Fruit fly (Drosophila melanogaster): Measurements from ENCODE around the gene CG8671.

Gene CG8671

DNA sequence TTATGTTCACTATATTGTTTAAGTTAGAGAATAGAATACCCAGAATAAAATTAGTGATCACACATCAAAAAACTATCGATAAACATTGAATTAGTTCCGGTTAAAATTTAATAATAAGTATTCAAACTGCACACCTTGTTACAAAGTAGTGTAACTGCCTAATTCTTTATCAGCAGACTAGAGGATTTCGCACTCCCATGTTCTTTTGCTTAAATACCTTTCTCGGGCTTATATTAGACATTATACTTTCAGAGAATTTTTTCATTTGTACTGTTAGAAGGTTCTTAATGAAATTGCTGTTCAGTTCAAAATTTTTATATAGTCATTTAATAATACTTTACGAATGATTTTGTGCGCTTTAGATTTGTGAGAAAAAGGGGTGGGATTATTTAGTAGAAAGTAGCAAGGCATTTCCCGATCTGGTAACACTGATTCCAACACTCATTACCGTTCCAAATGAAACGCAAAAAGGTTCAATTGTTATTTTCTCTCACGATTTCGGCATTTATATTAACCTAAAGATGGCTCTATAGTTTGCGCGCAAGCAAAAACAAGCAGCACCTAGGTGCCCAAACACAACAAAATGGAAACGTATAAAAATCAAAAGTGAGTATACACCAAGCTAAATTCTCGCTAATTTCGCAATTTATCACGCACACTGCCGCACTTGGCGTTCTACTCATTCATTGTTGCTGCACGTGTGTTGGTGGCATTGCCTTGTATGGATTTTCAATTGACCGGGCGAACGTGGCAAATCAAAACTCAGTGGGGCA is 47.9 kb downstream of the CG8671 start, which contains the start of gene crc:
Gene crc, plus strand, starts transcription at position 440 of the 773 bp plus-strand sequence.
- TF ChIP-seq Snoo (tag; optimal IDR thresholded peaks at IDR 0.05) (no peak), CG15710 (tag; optimal IDR thresholded peaks at IDR 0.05) (peak; percentile 27), CG13204 (GFP tag; optimal IDR thresholded peaks at IDR 0.05) (no peak), CG10348 (GFP tag; IDR thresholded peaks at IDR 0.05) (no peak), CG34367 (tag; optimal IDR thresholded peaks at IDR 0.05) (no peak), CG32121 (GFP tag; IDR thresholded peaks at IDR 0.05) (peak; percentile 11; the same call in 1 of the 2 replicates), CG17806 (tag; optimal IDR thresholded peaks at IDR 0.05) (no peak), fd96Ca (GFP tag; IDR thresholded peaks at IDR 0.05) (no peak), CG12605 (GFP tag; IDR thresholded peaks at IDR 0.05) (no peak), CG14655 (GFP tag; optimal IDR thresholded peaks at IDR 0.05) (no peak), rn (GFP tag; IDR thresholded peaks at IDR 0.05) (no peak), CG4496 (GFP tag; IDR thresholded peaks at IDR 0.05) (no peak), Pif1B (GFP tag; optimal IDR thresholded peaks at IDR 0.05) (no peak), CG8159 (tag; optimal IDR thresholded peaks at IDR 0.05) (peak; percentile 22), Ets98B (GFP tag; IDR thresholded peaks at IDR 0.05) (no peak; the same call in 1 of the 2 replicates), D1 (tag; optimal IDR thresholded peaks at IDR 0.05) (no peak), CG8301 (tag; optimal IDR thresholded peaks at IDR 0.05) (no peak), gl (tag; optimal IDR thresholded peaks at IDR 0.05) (no peak), Pif1A (GFP tag; optimal IDR thresholded peaks at IDR 0.05) (no peak), EcR (GFP tag; optimal IDR thresholded peaks at IDR 0.05) (peak; percentile 70), CG9948 (tag; optimal IDR thresholded peaks at IDR 0.05) (no peak)

DNA sequence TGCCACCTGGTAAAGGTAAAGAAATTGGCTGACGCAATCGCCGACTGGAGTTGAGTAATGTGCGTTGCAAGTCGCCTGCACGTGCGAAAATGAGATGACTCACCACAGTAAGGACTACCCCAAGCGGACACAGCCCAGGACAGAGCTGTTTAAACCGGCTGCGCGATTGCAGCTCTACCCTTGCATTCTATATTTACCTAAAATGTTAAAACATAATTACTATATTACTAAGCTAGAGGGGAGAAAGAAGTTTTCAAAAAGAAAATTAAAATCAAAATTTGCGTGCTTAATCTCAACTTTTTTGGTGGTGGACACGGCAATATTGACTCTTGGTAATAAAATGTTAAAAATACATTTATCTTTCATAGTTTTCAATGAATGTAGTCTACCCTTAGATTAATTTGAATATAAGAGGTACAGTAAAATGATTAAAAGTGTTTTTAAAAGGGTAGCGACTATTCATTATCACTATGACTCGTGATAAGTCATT is 48.5 kb downstream of the CG8671 start:
- no peak for TF ChIP-seq gl (tag; optimal IDR thresholded peaks at IDR 0.05)
- TF ChIP-seq CG32121 (GFP tag; IDR thresholded peaks at IDR 0.05) = no peak
- TF ChIP-seq CG12605 (GFP tag; IDR thresholded peaks at IDR 0.05) = no peak
- no peak for TF ChIP-seq fd96Ca (GFP tag; IDR thresholded peaks at IDR 0.05)
- TF ChIP-seq CG8301 (tag; optimal IDR thresholded peaks at IDR 0.05) = no peak
- TF ChIP-seq CG10348 (GFP tag; IDR thresholded peaks at IDR 0.05) = no peak
- TF ChIP-seq rn (GFP tag; IDR thresholded peaks at IDR 0.05) = no peak
- no peak for TF ChIP-seq CG9948 (tag; optimal IDR thresholded peaks at IDR 0.05)
- no peak for TF ChIP-seq D1 (tag; optimal IDR thresholded peaks at IDR 0.05)
- TF ChIP-seq Pif1A (GFP tag; optimal IDR thresholded peaks at IDR 0.05) = no peak
- no peak for TF ChIP-seq EcR (GFP tag; optimal IDR thresholded peaks at IDR 0.05)
- no peak for TF ChIP-seq CG14655 (GFP tag; optimal IDR thresholded peaks at IDR 0.05)
- no peak for TF ChIP-seq CG17806 (tag; optimal IDR thresholded peaks at IDR 0.05)
- TF ChIP-seq Snoo (tag; optimal IDR thresholded peaks at IDR 0.05) = no peak
- no peak for TF ChIP-seq CG34367 (tag; optimal IDR thresholded peaks at IDR 0.05)
- TF ChIP-seq CG15710 (tag; optimal IDR thresholded peaks at IDR 0.05) = no peak
- TF ChIP-seq Pif1B (GFP tag; optimal IDR thresholded peaks at IDR 0.05) = no peak
- no peak for TF ChIP-seq CG13204 (GFP tag; optimal IDR thresholded peaks at IDR 0.05)
- no peak for TF ChIP-seq Ets98B (GFP tag; IDR thresholded peaks at IDR 0.05)
- TF ChIP-seq CG4496 (GFP tag; IDR thresholded peaks at IDR 0.05) = no peak

DNA sequence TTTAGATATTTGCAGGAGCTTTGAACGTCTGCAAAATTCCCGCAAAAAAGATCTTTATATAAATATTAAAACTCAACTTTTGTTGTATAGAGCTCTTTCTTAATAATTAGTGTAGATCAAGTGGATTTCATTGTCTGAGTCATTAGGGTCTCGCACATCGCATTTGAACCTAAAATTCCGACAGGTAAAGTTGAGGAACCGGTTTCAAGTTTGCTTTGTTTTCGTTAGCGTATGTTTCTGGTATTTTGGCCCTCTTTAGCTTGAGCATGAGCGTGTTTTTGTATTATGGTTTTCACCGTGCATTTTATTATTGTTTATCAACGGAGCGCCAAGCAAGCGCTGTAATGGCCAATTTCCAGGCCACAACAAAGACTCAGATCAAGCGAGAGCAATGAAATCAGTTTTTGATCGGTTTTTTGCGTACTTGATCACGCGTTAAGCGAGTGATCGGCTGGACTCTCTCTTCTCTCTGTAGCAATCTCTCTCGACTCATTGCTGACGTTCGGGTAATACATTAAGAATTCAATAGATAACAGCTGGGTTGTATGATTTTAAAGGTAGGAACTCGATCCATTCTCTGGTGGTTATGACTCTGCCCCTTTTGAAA is 50.2 kb downstream of the CG8671 start:
- no peak for TF ChIP-seq CG14655 (GFP tag; optimal IDR thresholded peaks at IDR 0.05)
- TF ChIP-seq Pif1B (GFP tag; optimal IDR thresholded peaks at IDR 0.05) = no peak
- no peak for TF ChIP-seq D1 (tag; optimal IDR thresholded peaks at IDR 0.05)
- TF ChIP-seq CG8159 (tag; optimal IDR thresholded peaks at IDR 0.05) = no peak
- no peak for TF ChIP-seq CG9948 (tag; optimal IDR thresholded peaks at IDR 0.05)
- no peak for TF ChIP-seq CG17806 (tag; optimal IDR thresholded peaks at IDR 0.05)
- no peak for TF ChIP-seq fd96Ca (GFP tag; IDR thresholded peaks at IDR 0.05)
- 0 out of 2 replicates have a peak, but pooled peaks have one; percentile 28 for TF ChIP-seq CG12605 (GFP tag; IDR thresholded peaks at IDR 0.05)
- TF ChIP-seq EcR (GFP tag; optimal IDR thresholded peaks at IDR 0.05) = peak; percentile 72
- no peak for TF ChIP-seq CG15710 (tag; optimal IDR thresholded peaks at IDR 0.05)

DNA sequence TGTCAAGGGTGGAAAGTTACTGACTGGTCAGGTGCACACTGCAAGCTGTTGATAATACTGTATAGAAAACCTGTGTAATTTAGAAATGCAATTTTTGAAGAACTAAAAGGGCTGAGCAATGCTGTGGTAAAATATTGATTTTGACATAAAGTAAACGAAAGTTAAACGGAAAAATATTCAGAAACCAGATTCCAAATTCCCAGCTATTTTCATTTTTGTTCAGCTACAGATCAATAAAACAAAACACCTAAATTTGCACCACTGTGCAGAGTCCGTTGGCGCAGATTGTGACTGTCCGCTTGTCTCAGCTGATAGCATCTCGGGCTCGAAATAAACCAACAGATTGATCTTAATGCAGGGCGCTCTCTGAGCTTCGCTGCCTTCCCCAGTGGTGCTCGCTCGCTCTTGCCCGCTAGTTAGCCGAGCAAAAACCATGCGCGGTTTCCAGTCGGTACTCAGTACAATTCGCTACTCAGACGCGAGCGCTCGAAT is 51.2 kb downstream of the CG8671 start, which contains the start of gene CG46314:
Gene CG46314, plus strand, starts transcription at position 452 of the 492 bp plus-strand sequence.
- peak; percentile 74 for TF ChIP-seq Ets98B (GFP tag; IDR thresholded peaks at IDR 0.05)
- no peak; the same call in 1 of the 3 replicates for TF ChIP-seq CG4496 (GFP tag; IDR thresholded peaks at IDR 0.05)
- peak; percentile 35 for TF ChIP-seq gl (tag; optimal IDR thresholded peaks at IDR 0.05)
- peak; percentile 55 for TF ChIP-seq EcR (GFP tag; optimal IDR thresholded peaks at IDR 0.05)
- peak; percentile 32 for TF ChIP-seq Pif1B (GFP tag; optimal IDR thresholded peaks at IDR 0.05)
- no peak for TF ChIP-seq rn (GFP tag; IDR thresholded peaks at IDR 0.05)
- TF ChIP-seq CG15710 (tag; optimal IDR thresholded peaks at IDR 0.05) = peak; percentile 35
- TF ChIP-seq fd96Ca (GFP tag; IDR thresholded peaks at IDR 0.05) = no peak
- peak; percentile 60 for TF ChIP-seq CG13204 (GFP tag; optimal IDR thresholded peaks at IDR 0.05)
- no peak for TF ChIP-seq D1 (tag; optimal IDR thresholded peaks at IDR 0.05)
- peak; percentile 83 for TF ChIP-seq CG8159 (tag; optimal IDR thresholded peaks at IDR 0.05)
- TF ChIP-seq CG17806 (tag; optimal IDR thresholded peaks at IDR 0.05) = peak; percentile 67
- TF ChIP-seq CG12605 (GFP tag; IDR thresholded peaks at IDR 0.05) = peak; percentile 18; the same call in 1 of the 2 replicates
- TF ChIP-seq Snoo (tag; optimal IDR thresholded peaks at IDR 0.05) = peak; percentile 57
- TF ChIP-seq Pif1A (GFP tag; optimal IDR thresholded peaks at IDR 0.05) = peak; percentile 75
- TF ChIP-seq CG8301 (tag; optimal IDR thresholded peaks at IDR 0.05) = peak; percentile 59
- TF ChIP-seq CG9948 (tag; optimal IDR thresholded peaks at IDR 0.05) = peak; percentile 56
- TF ChIP-seq CG14655 (GFP tag; optimal IDR thresholded peaks at IDR 0.05) = peak; percentile 75
- TF ChIP-seq CG10348 (GFP tag; IDR thresholded peaks at IDR 0.05) = no peak
- peak; percentile 71 for TF ChIP-seq CG32121 (GFP tag; IDR thresholded peaks at IDR 0.05)
- TF ChIP-seq CG34367 (tag; optimal IDR thresholded peaks at IDR 0.05) = peak; percentile 7
